Fruit fly (Drosophila melanogaster): ENCODE results near the gene EloA.

EloA gene

dm6 chr3R:23287951-23288350 is 36.6 kb downstream of the EloA start, which contains the start of gene wam (continued):
- no peak for TF ChIP-seq sna (GFP tag; IDR thresholded peaks at IDR 0.05; ENCODE audit: partially characterized antibody)
- no peak for TF ChIP-seq otp (GFP tag; IDR thresholded peaks at IDR 0.05)
- TF ChIP-seq dm (GFP tag; optimal IDR thresholded peaks at IDR 0.05): no peak
- no peak for TF ChIP-seq CG10979 (tag; optimal IDR thresholded peaks at IDR 0.05)
- no peak for TF ChIP-seq CG5245 (GFP tag; optimal IDR thresholded peaks at IDR 0.05)
- TF ChIP-seq CG15479 (GFP tag; optimal IDR thresholded peaks at IDR 0.05): no peak

- no peak for TF ChIP-seq Sin3A (optimal IDR thresholded peaks at IDR 0.05)
- TF ChIP-seq CG2116 (GFP tag; optimal IDR thresholded peaks at IDR 0.05): no peak
- no peak for TF ChIP-seq Oaz (GFP tag; IDR thresholded peaks at IDR 0.05)
- TF ChIP-seq D (optimal IDR thresholded peaks at IDR 0.05): no peak
- no peak for TF ChIP-seq D (GFP tag; optimal IDR thresholded peaks at IDR 0.05)
- TF ChIP-seq CG6683 (GFP tag; optimal IDR thresholded peaks at IDR 0.05): no peak
- no peak for TF ChIP-seq CG32772 (GFP tag; IDR thresholded peaks at IDR 0.05)
- TF ChIP-seq CG33557 (GFP tag; optimal IDR thresholded peaks at IDR 0.05): no peak
- TF ChIP-seq Dip3 (GFP tag; optimal IDR thresholded peaks at IDR 0.05): no peak
- TF ChIP-seq CG10147 (GFP tag; optimal IDR thresholded peaks at IDR 0.05): no peak
- TF ChIP-seq CG2202 (tag; optimal IDR thresholded peaks at IDR 0.05): no peak
- TF ChIP-seq CG17361 (GFP tag; IDR thresholded peaks at IDR 0.05): no peak
- no peak for TF ChIP-seq Dad (GFP tag; optimal IDR thresholded peaks at IDR 0.05)
- TF ChIP-seq CG3838 (GFP tag; optimal IDR thresholded peaks at IDR 0.05): no peak
- no peak for TF ChIP-seq Vsx1 (GFP tag; optimal IDR thresholded peaks at IDR 0.05)
- TF ChIP-seq CG9609 (GFP tag; optimal IDR thresholded peaks at IDR 0.05): no peak
- no peak for TF ChIP-seq Hr78 (GFP tag; optimal IDR thresholded peaks at IDR 0.05)
- TF ChIP-seq tna (GFP tag; IDR thresholded peaks at IDR 0.05; ENCODE audit: partially characterized antibody): no peak
- no peak for TF ChIP-seq Lhr (GFP tag; optimal IDR thresholded peaks at IDR 0.05)
Observed at dm6 chr3R:23290089-23290488, 38.7 kb downstream of the EloA start, which contains the start of gene bb8. Gene bb8, minus strand, starts transcription at chr3R:23290189.

- TF ChIP-seq sens (GFP tag): peak; percentile 54
- TF ChIP-seq CG4360 (GFP tag; IDR thresholded peaks at IDR 0.05): peak; percentile 85
- peak; percentile 55 for TF ChIP-seq gcm (GFP tag; optimal IDR thresholded peaks at IDR 0.05)
- 0 out of 3 replicates have a peak, but pooled peaks have one; percentile 42 for TF ChIP-seq CG2199 (GFP tag; IDR thresholded peaks at IDR 0.05)
- peak; percentile 4 for TF ChIP-seq Med (GFP tag)
- no peak for TF ChIP-seq MTF-1 (GFP tag; optimal IDR thresholded peaks at IDR 0.05; ENCODE audit: borderline replicate concordance)
- 0 out of 2 replicates have a peak, but pooled peaks have one; percentile 21 for TF ChIP-seq nerfin-2 (GFP tag; IDR thresholded peaks at IDR 0.05; ENCODE audit: partially characterized antibody)
- no peak for TF ChIP-seq Optix (GFP tag; IDR thresholded peaks at IDR 0.05)
- 0 out of 2 replicates have a peak, but pooled peaks have one; percentile 8 for TF ChIP-seq esg (GFP tag; conservative IDR thresholded peaks at IDR 0.05)
Observed at dm6 chr3R:23292267-23292666, 40.9 kb downstream of the EloA start.

dm6 chr3R:23293066-23293777 is 41.9 kb downstream of the EloA start:
- no peak for TF ChIP-seq CG12769 (tag; optimal IDR thresholded peaks at IDR 0.05)
- no peak for TF ChIP-seq CG17612 (GFP tag; IDR thresholded peaks at IDR 0.05)
- TF ChIP-seq CG10321 (GFP tag; IDR thresholded peaks at IDR 0.05): peak; percentile 89
- no peak for TF ChIP-seq jigr1 (GFP tag; IDR thresholded peaks at IDR 0.05)
- TF ChIP-seq CG1529 (GFP tag; optimal IDR thresholded peaks at IDR 0.05): peak; percentile 41
- TF ChIP-seq Abd-B (GFP tag; optimal IDR thresholded peaks at IDR 0.05): no peak
- TF ChIP-seq trem (tag; optimal IDR thresholded peaks at IDR 0.05): peak; percentile 51
- no peak for TF ChIP-seq CG7987 (GFP tag; optimal IDR thresholded peaks at IDR 0.05)
- peak; percentile 72 for TF ChIP-seq ttk (GFP tag; IDR thresholded peaks at IDR 0.05)
- TF ChIP-seq fd64A (GFP tag; optimal IDR thresholded peaks at IDR 0.05): no peak
- TF ChIP-seq schlank (tag; optimal IDR thresholded peaks at IDR 0.05): no peak
- peak; percentile 60 for TF ChIP-seq jing (GFP tag; optimal IDR thresholded peaks at IDR 0.05)
- no peak for TF ChIP-seq CG10274 (GFP tag; optimal IDR thresholded peaks at IDR 0.05)
- no peak for TF ChIP-seq zfh2 (GFP tag; optimal IDR thresholded peaks at IDR 0.05)
